Worm (Caenorhabditis elegans) whole organism, L2 larva: Measurements from ENCODE around the gene syd-2.

Experiments
- C34F6.9 ChIP-seq: fragments of 150-350 bp; optimal IDR thresholded peaks from 2 replicates; lab custom pipeline; 2014; ENCODE audit warnings: missing biosample characterization, missing genetic modification characterization
- F13H6.1 ChIP-seq: sonication (generic microtip); optimal IDR thresholded peaks from 2 replicates; lab custom pipeline; 2016; ENCODE audit warnings: missing genetic modification characterization, missing compliant biosample characterization
- R02D3.7 ChIP-seq: fragments of 150-350 bp; optimal IDR thresholded peaks from 2 replicates; lab custom pipeline; 2014; ENCODE audit warnings: missing biosample characterization, missing genetic modification characterization
- Y55F3AM.14 ChIP-seq: fragments of 200-800 bp; sonication (Bioruptor generic); optimal IDR thresholded peaks from 2 replicates; lab custom pipeline; 2018; ENCODE audit warnings: mild to moderate bottlenecking, missing genetic modification characterization, missing compliant biosample characterization
- ZK546.5 ChIP-seq: sonication (generic microtip); optimal IDR thresholded peaks from 2 replicates; lab custom pipeline; 2017; ENCODE audit warnings: missing biosample characterization, missing genetic modification characterization
- alr-1 ChIP-seq: fragments of 150-350 bp; optimal IDR thresholded peaks from 2 replicates; lab custom pipeline; 2014; ENCODE audit warnings: missing biosample characterization, missing genetic modification characterization
- aly-2 ChIP-seq: fragments of 150-350 bp; optimal IDR thresholded peaks from 2 replicates; lab custom pipeline; 2014; ENCODE audit warnings: missing biosample characterization, missing genetic modification characterization
- ama-1 ChIP-seq: fragments of 150-350 bp; optimal IDR thresholded peaks from 2 replicates; lab custom pipeline; 2018; ENCODE audit warnings: inconsistent platforms
- blmp-1 ChIP-seq: sonication (generic microtip); optimal IDR thresholded peaks from 2 replicates; lab custom pipeline; 2017; ENCODE audit warnings: missing genetic modification characterization, mild to moderate bottlenecking, missing compliant biosample characterization, antibody characterized with exemption, moderate library complexity; ENCODE audit not compliant: insufficient read depth
- ceh-16 ChIP-seq: fragments of 150-350 bp; optimal IDR thresholded peaks from 2 replicates; lab custom pipeline; 2014; ENCODE audit warnings: missing biosample characterization, missing genetic modification characterization
- ceh-82 ChIP-seq: fragments of 150-350 bp; optimal IDR thresholded peaks from 2 replicates; lab custom pipeline; 2014; ENCODE audit warnings: missing biosample characterization, missing genetic modification characterization
- crh-2 ChIP-seq: sonication (generic microtip); optimal IDR thresholded peaks from 2 replicates; lab custom pipeline; 2017; ENCODE audit warnings: missing biosample characterization, missing genetic modification characterization
- dmd-4 ChIP-seq: sonication (generic microtip); optimal IDR thresholded peaks from 2 replicates; lab custom pipeline; 2017; ENCODE audit warnings: missing biosample characterization, missing genetic modification characterization
- egl-27 ChIP-seq: sonication (generic microtip); optimal IDR thresholded peaks from 3 replicates; lab custom pipeline; 2017; ENCODE audit warnings: missing biosample characterization, missing genetic modification reagents, missing genetic modification characterization
- elt-1 ChIP-seq: fragments of 150-350 bp; optimal IDR thresholded peaks from 2 replicates; lab custom pipeline; 2014; ENCODE audit warnings: missing biosample characterization, missing genetic modification characterization
- elt-3 ChIP-seq: sonication (generic microtip); optimal IDR thresholded peaks from 2 replicates; lab custom pipeline; 2017; ENCODE audit warnings: missing biosample characterization, missing genetic modification characterization
- fos-1 ChIP-seq: fragments of 150-350 bp; optimal IDR thresholded peaks from 2 replicates; lab custom pipeline; 2014; ENCODE audit warnings: missing biosample characterization, missing genetic modification characterization
- gmeb-1 ChIP-seq: fragments of 150-350 bp; optimal IDR thresholded peaks from 2 replicates; lab custom pipeline; 2014; ENCODE audit warnings: missing biosample characterization, missing genetic modification characterization
- lin-11 ChIP-seq: fragments of 150-350 bp; sonication (generic microtip); optimal IDR thresholded peaks from 2 replicates; lab custom pipeline; 2014; ENCODE audit warnings: missing biosample characterization, missing genetic modification characterization, inconsistent platforms, mixed read lengths
- lin-13 ChIP-seq: fragments of 150-350 bp; optimal IDR thresholded peaks from 2 replicates; lab custom pipeline; 2014; ENCODE audit warnings: missing biosample characterization, missing genetic modification reagents, missing genetic modification characterization
- lin-39 ChIP-seq: fragments of 150-350 bp; optimal IDR thresholded peaks from 2 replicates; lab custom pipeline; 2014; ENCODE audit warnings: missing biosample characterization, missing genetic modification reagents, missing genetic modification characterization
- lsy-2 ChIP-seq, 2 experiments: fragments of 150-350 bp in 1 of 2; sonication (generic microtip) in 1 of 2; optimal IDR thresholded peaks; 2 replicates each; lab custom pipeline; 2014 to 2017; ENCODE audit warnings: missing biosample characterization in 2 of 2, missing genetic modification characterization in 2 of 2
- mab-5 ChIP-seq: fragments of 150-350 bp; optimal IDR thresholded peaks from 2 replicates; lab custom pipeline; 2014; ENCODE audit warnings: missing biosample characterization, missing genetic modification characterization
- mbf-1 ChIP-seq: sonication (generic microtip); optimal IDR thresholded peaks from 2 replicates; lab custom pipeline; 2017; ENCODE audit warnings: missing biosample characterization, missing genetic modification characterization
- mdl-1 ChIP-seq, 2 experiments: fragments of 150-350 bp in 1 of 2; sonication (generic microtip) in 1 of 2; optimal IDR thresholded peaks; 2 replicates each; lab custom pipeline; 2017; ENCODE audit warnings: missing biosample characterization in 2 of 2, missing genetic modification characterization in 2 of 2
- nhr-10 ChIP-seq: sonication (generic microtip); optimal IDR thresholded peaks from 2 replicates; lab custom pipeline; 2017; ENCODE audit warnings: missing biosample characterization, missing genetic modification characterization
- nhr-11 ChIP-seq: fragments of 150-350 bp; optimal IDR thresholded peaks from 2 replicates; lab custom pipeline; 2014; ENCODE audit warnings: missing biosample characterization, missing genetic modification characterization
- nhr-12 ChIP-seq: fragments of 150-350 bp; optimal IDR thresholded peaks from 2 replicates; lab custom pipeline; 2014; ENCODE audit warnings: missing biosample characterization, missing genetic modification characterization
- nhr-129 ChIP-seq: fragments of 150-350 bp; optimal IDR thresholded peaks from 2 replicates; lab custom pipeline; 2014; ENCODE audit warnings: missing biosample characterization, missing genetic modification characterization
- nhr-21 ChIP-seq: fragments of 150-350 bp; optimal IDR thresholded peaks from 2 replicates; lab custom pipeline; 2014; ENCODE audit warnings: missing biosample characterization, missing genetic modification characterization
- nhr-23 ChIP-seq: fragments of 150-350 bp; optimal IDR thresholded peaks from 2 replicates; lab custom pipeline; 2014; ENCODE audit warnings: missing biosample characterization, missing genetic modification reagents, missing genetic modification characterization
- nhr-237 ChIP-seq: fragments of 150-350 bp; optimal IDR thresholded peaks from 2 replicates; lab custom pipeline; 2014; ENCODE audit warnings: missing biosample characterization, missing genetic modification characterization
- nhr-25 ChIP-seq: fragments of 150-350 bp; sonication (generic microtip); optimal IDR thresholded peaks from 3 replicates; lab custom pipeline; 2014; ENCODE audit warnings: missing biosample characterization, missing genetic modification characterization
- nhr-6 ChIP-seq: fragments of 150-350 bp; optimal IDR thresholded peaks from 2 replicates; lab custom pipeline; 2014; ENCODE audit warnings: missing biosample characterization, missing genetic modification characterization
- nhr-77 ChIP-seq: fragments of 150-350 bp; optimal IDR thresholded peaks from 2 replicates; lab custom pipeline; 2014; ENCODE audit warnings: missing biosample characterization, missing genetic modification characterization
- peb-1 ChIP-seq: fragments of 150-350 bp; optimal IDR thresholded peaks from 2 replicates; lab custom pipeline; 2014; ENCODE audit warnings: missing biosample characterization, missing genetic modification characterization
- sem-4 ChIP-seq: fragments of 150-350 bp; optimal IDR thresholded peaks from 2 replicates; lab custom pipeline; 2014; ENCODE audit warnings: missing biosample characterization, missing genetic modification reagents, missing genetic modification characterization
- skn-1 ChIP-seq: sonication (generic microtip); optimal IDR thresholded peaks from 2 replicates; lab custom pipeline; 2017; ENCODE audit warnings: missing biosample characterization, missing genetic modification characterization
- sma-3 ChIP-seq: sonication (generic microtip); optimal IDR thresholded peaks from 2 replicates; lab custom pipeline; 2016; ENCODE audit warnings: missing genetic modification reagents, missing genetic modification characterization, missing compliant biosample characterization
- sma-9 ChIP-seq, 2 experiments: fragments of 150-350 bp in 1 of 2; sonication (generic microtip) in 1 of 2; optimal IDR thresholded peaks; 2 replicates each; lab custom pipeline; 2014 to 2016; ENCODE audit warnings: missing genetic modification characterization in 2 of 2, mild to moderate bottlenecking in 1 of 2, missing biosample characterization in 1 of 2, missing compliant biosample characterization in 1 of 2, missing genetic modification reagents in 1 of 2, moderate library complexity in 1 of 2
- snpc-4 ChIP-seq: fragments of 150-350 bp; optimal IDR thresholded peaks from 2 replicates; lab custom pipeline; 2014; ENCODE audit warnings: missing biosample characterization, missing genetic modification characterization
- unc-39 ChIP-seq: fragments of 150-350 bp; optimal IDR thresholded peaks from 2 replicates; lab custom pipeline; 2014; ENCODE audit warnings: missing biosample characterization, missing genetic modification characterization
- unc-55 ChIP-seq: fragments of 150-350 bp; sonication (generic microtip); optimal IDR thresholded peaks from 3 replicates; lab custom pipeline; 2014; ENCODE audit warnings: missing biosample characterization, missing genetic modification reagents, missing genetic modification characterization
- unc-62 ChIP-seq: fragments of 150-350 bp; optimal IDR thresholded peaks from 2 replicates; lab custom pipeline; 2014; ENCODE audit warnings: missing biosample characterization, missing genetic modification reagents, missing genetic modification characterization
- zag-1 ChIP-seq: fragments of 150-350 bp; optimal IDR thresholded peaks from 2 replicates; lab custom pipeline; 2014; ENCODE audit warnings: missing biosample characterization, missing genetic modification characterization
- ztf-1 ChIP-seq: fragments of 200-800 bp; sonication (Bioruptor generic); conservative IDR thresholded peaks from 2 replicates; pipeline ENCODE4 v1.3.6; 2022; ENCODE audit warnings: missing genetic modification characterization, missing compliant biosample characterization
- ztf-11 ChIP-seq: sonication (generic microtip); optimal IDR thresholded peaks from 2 replicates; lab custom pipeline; 2017; ENCODE audit warnings: missing biosample characterization, missing genetic modification characterization
- ztf-4 ChIP-seq: fragments of 150-350 bp; optimal IDR thresholded peaks from 2 replicates; lab custom pipeline; 2014; ENCODE audit warnings: missing biosample characterization, missing genetic modification characterization

The syd-2 gene

ce11 chrX:10569185-10569584 is 14.1 kb upstream of the syd-2 start, which contains the start of gene bet-2:
Gene bet-2, plus strand, starts transcription at chrX:10569273.
- TF ChIP-seq unc-55 (GFP tag; lab: Kevin White, UChicago), result no peak
- no peak for TF ChIP-seq nhr-23 (tag; lab: Kevin White, UChicago)

DNA sequence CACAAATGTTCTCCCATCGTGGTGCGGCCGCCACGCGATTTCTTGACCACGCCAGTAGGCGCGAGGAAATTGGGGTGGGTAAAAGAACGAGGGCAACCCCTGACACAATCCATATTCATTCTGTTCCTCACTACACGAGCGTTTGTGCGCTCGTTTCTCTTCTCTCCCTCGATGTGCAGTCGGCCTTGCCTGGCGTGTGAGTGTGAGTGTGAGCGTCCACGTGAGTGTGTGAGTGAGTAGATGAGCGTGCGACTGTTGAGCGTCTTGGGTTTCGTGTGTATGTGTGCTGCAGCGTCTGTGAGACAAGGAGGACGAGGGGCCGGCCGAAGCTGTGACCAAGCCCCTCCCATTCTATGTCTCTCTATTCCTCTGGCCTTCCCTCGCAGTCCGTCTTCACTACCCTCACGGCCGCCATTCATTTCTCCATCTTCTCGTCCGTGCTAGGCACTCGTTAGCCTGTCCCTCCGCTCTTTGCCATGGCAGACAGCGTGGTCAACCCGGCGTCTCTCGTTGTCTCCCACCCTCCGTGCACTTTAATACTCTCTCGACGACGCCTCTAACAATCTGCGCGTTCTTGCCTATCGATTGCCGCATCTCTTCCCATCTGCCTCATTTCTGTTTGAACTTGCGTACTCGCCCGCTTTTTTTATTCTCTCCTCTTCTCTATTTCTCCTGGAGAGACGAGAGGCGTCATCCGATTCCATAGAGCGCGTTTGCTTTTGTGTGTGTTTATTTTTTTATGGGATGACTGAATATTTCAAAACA is 13.5 kb upstream of the syd-2 start:
- TF ChIP-seq lin-11 (tag; lab: Kevin White, UChicago) (peak; percentile 80), dmd-4 (tag; lab: Kevin White, UChicago) (no peak), nhr-25 (tag; lab: Kevin White, UChicago) (peak; percentile 93), elt-3 (no peak), unc-55 (GFP tag; lab: Kevin White, UChicago) (peak; percentile 94), ama-1 (lab: Kevin White, UChicago) (peak; percentile 92), elt-1 (tag; lab: Kevin White, UChicago) (no peak), sem-4 (peak; percentile 92), fos-1 (tag; lab: Kevin White, UChicago) (peak; percentile 87), unc-62 (GFP tag; lab: Kevin White, UChicago) (peak; percentile 31), peb-1 (peak; percentile 96), egl-27 (peak; percentile 93), alr-1 (tag; lab: Kevin White, UChicago) (peak; percentile 81), lin-39 (peak; percentile 33), nhr-23 (tag; lab: Kevin White, UChicago) (no peak), sma-9 (GFP tag; optimal IDR thresholded peaks at IDR 0.05; lab: Kevin White, UChicago) (peak; percentile 95), sma-9 (tag; optimal IDR thresholded peaks at IDR 0.05; lab: Kevin White, UChicago) (no peak), nhr-77 (peak; percentile 28), ZK546.5 (tag; lab: Kevin White, UChicago) (peak; percentile 38), aly-2 (no peak), nhr-21 (peak; percentile 95), C34F6.9 (peak; percentile 95), ztf-11 (tag; lab: Kevin White, UChicago) (peak; percentile 81), nhr-129 (tag; lab: Kevin White, UChicago) (peak; percentile 91), unc-39 (tag; lab: Kevin White, UChicago) (peak; percentile 78), mdl-1 (tag; optimal IDR thresholded peaks at IDR 0.05; lab: Kevin White, UChicago) (peak; percentile 86 to 98), lsy-2 (tag; optimal IDR thresholded peaks at IDR 0.05; lab: Kevin White, UChicago) (peak; percentile 64 to 88), nhr-10 (tag; lab: Kevin White, UChicago) (peak; percentile 75), gmeb-1 (tag; lab: Kevin White, UChicago) (peak; percentile 67), ceh-16 (tag; lab: Kevin White, UChicago) (peak; percentile 89), R02D3.7 (tag; lab: Kevin White, UChicago) (no peak), Y55F3AM.14 (GFP tag; lab: Kevin White, UChicago) (peak; percentile 87), mbf-1 (peak; percentile 8), nhr-6 (tag; lab: Kevin White, UChicago) (peak; percentile 89), mab-5 (tag; lab: Kevin White, UChicago) (peak; percentile 88), F13H6.1 (peak; percentile 100), zag-1 (tag; lab: Kevin White, UChicago) (peak; percentile 84), nhr-12 (no peak), nhr-237 (tag; lab: Kevin White, UChicago) (peak; percentile 66), ceh-82 (tag; lab: Kevin White, UChicago) (peak; percentile 41), sma-3 (GFP tag; lab: Kevin White, UChicago) (peak; percentile 96), skn-1 (peak; percentile 47), crh-2 (tag; lab: Kevin White, UChicago) (peak; percentile 96), ztf-4 (tag; lab: Kevin White, UChicago) (peak; percentile 53), lin-13 (GFP tag; lab: Kevin White, UChicago) (peak; percentile 88), blmp-1 (tag; lab: Kevin White, UChicago) (peak; percentile 29), snpc-4 (tag; lab: Kevin White, UChicago) (peak; percentile 59), ztf-1 (GFP tag; lab: Robert Waterston, UW) (no peak), nhr-11 (tag; lab: Kevin White, UChicago) (peak; percentile 68)
